Worm (Caenorhabditis elegans) whole organism, young adult: ENCODE data around the gene tag-151.
A peak's percentile ranks its signal among the peaks of the same experiment; 100 is the strongest.

Experiments used
- C06A6.2 ChIP-seq: fragments of 200-800 bp; sonication (Bioruptor generic); conservative IDR thresholded peaks from 2 replicates; pipeline ENCODE4 v1.3.6; 2022; ENCODE audit warnings: missing genetic modification characterization, missing compliant biosample characterization
- F10E7.11 ChIP-seq: sonication (generic microtip); optimal IDR thresholded peaks from 2 replicates; lab custom pipeline; 2017; ENCODE audit warnings: mild to moderate bottlenecking, missing genetic modification characterization, moderate library complexity, missing compliant biosample characterization
- F23B12.7 ChIP-seq: sonication (generic microtip); optimal IDR thresholded peaks from 2 replicates; lab custom pipeline; 2017; ENCODE audit warnings: missing genetic modification characterization, mild to moderate bottlenecking, missing compliant biosample characterization, antibody characterized with exemption, moderate library complexity; ENCODE audit not compliant: insufficient read depth
- F33H1.4 ChIP-seq: fragments of 200-800 bp; sonication (Bioruptor generic); IDR thresholded peaks from 2 replicates; pipeline ENCODE4 v1.3.6; 2022; ENCODE audit warnings: missing genetic modification reagents, missing genetic modification characterization, missing compliant biosample characterization
- F39B2.1 ChIP-seq: fragments of 200-800 bp; sonication (Bioruptor generic); IDR thresholded peaks from 2 replicates; pipeline ENCODE4 v1.3.6; 2022; ENCODE audit warnings: missing genetic modification reagents, missing genetic modification characterization, missing compliant biosample characterization
- F52B5.7 ChIP-seq: sonication (generic microtip); optimal IDR thresholded peaks from 2 replicates; lab custom pipeline; 2016; ENCODE audit warnings: mild to moderate bottlenecking, missing genetic modification characterization, missing compliant biosample characterization
- F55B11.4 ChIP-seq: sonication (generic microtip); optimal IDR thresholded peaks from 2 replicates; lab custom pipeline; 2016; ENCODE audit warnings: missing compliant biosample characterization, missing genetic modification characterization, borderline replicate concordance; ENCODE audit not compliant: insufficient read depth
- F57C9.4 ChIP-seq: sonication (generic microtip); optimal IDR thresholded peaks from 2 replicates; lab custom pipeline; 2017; ENCODE audit warnings: mild to moderate bottlenecking, missing genetic modification characterization, missing compliant biosample characterization
- T07F8.4 ChIP-seq: sonication (generic microtip); optimal IDR thresholded peaks from 2 replicates; lab custom pipeline; 2016; ENCODE audit warnings: mild to moderate bottlenecking, missing genetic modification characterization, moderate library complexity, missing compliant biosample characterization
- T26A5.8 ChIP-seq: sonication (generic microtip); optimal IDR thresholded peaks from 2 replicates; lab custom pipeline; 2016; ENCODE audit warnings: missing genetic modification characterization, missing compliant biosample characterization
- Y53G8AR.9 ChIP-seq: fragments of 200-800 bp; sonication (Bioruptor generic); conservative IDR thresholded peaks from 2 replicates; pipeline ENCODE4 v1.3.6; 2022; ENCODE audit warnings: missing genetic modification reagents, missing genetic modification characterization, missing compliant biosample characterization
- Y79H2A.3 ChIP-seq: fragments of 200-800 bp; sonication (Bioruptor generic); conservative IDR thresholded peaks from 2 replicates; pipeline ENCODE4 v1.3.6; 2022; ENCODE audit warnings: missing genetic modification reagents, missing genetic modification characterization, missing compliant biosample characterization
- aptf-3 ChIP-seq: fragments of 200-800 bp; sonication (Bioruptor generic); IDR thresholded peaks from 2 replicates; pipeline ENCODE4 v1.3.6; 2022; ENCODE audit warnings: missing genetic modification characterization, missing compliant biosample characterization
- attf-5 ChIP-seq: fragments of 200-800 bp; sonication (Bioruptor generic); optimal IDR thresholded peaks from 2 replicates; lab custom pipeline; 2018; ENCODE audit warnings: mild to moderate bottlenecking, missing genetic modification characterization, missing compliant biosample characterization
- cebp-1 ChIP-seq, 2 experiments: fragments of 200-800 bp in 1 of 2; sonication (Bioruptor generic) in 1 of 2; sonication (generic microtip) in 1 of 2; IDR thresholded peaks in 1 of 2; optimal IDR thresholded peaks in 1 of 2; 2 replicates each; pipeline versions ENCODE4 v1.3.6 to Lab custom; 2017 to 2022; ENCODE audit warnings: missing compliant biosample characterization in 2 of 2, missing genetic modification characterization in 2 of 2, mild to moderate bottlenecking in 1 of 2, missing genetic modification reagents in 1 of 2, moderate library complexity in 1 of 2
- ceh-79 ChIP-seq: sonication (generic microtip); optimal IDR thresholded peaks from 2 replicates; lab custom pipeline; 2017; ENCODE audit warnings: mild to moderate bottlenecking, missing genetic modification characterization, missing compliant biosample characterization
- dpff-1 ChIP-seq: sonication (generic microtip); optimal IDR thresholded peaks from 2 replicates; lab custom pipeline; 2017; ENCODE audit warnings: mild to moderate bottlenecking, missing genetic modification characterization, missing compliant biosample characterization
- ekl-4 ChIP-seq: fragments of 200-800 bp; sonication (Bioruptor generic); IDR thresholded peaks from 2 replicates; pipeline ENCODE4 v1.3.6; 2022; ENCODE audit warnings: missing genetic modification reagents, missing genetic modification characterization, missing compliant biosample characterization
- him-1 ChIP-seq: sonication (generic microtip); optimal IDR thresholded peaks from 2 replicates; lab custom pipeline; 2016; ENCODE audit warnings: missing genotype, missing genetic modification reagents, missing genetic modification characterization, missing compliant biosample characterization
- hlh-12 ChIP-seq: sonication (generic microtip); optimal IDR thresholded peaks from 2 replicates; lab custom pipeline; 2016; ENCODE audit warnings: missing genetic modification characterization, missing compliant biosample characterization
- hmg-1.2 ChIP-seq: fragments of 200-800 bp; sonication (Bioruptor generic); IDR thresholded peaks from 2 replicates; pipeline ENCODE4 v1.3.6; 2022; ENCODE audit warnings: missing genetic modification reagents, missing genetic modification characterization, missing compliant biosample characterization
- hrde-1 ChIP-seq: sonication (generic microtip); optimal IDR thresholded peaks from 2 replicates; lab custom pipeline; 2016; ENCODE audit warnings: missing genetic modification characterization, mild to moderate bottlenecking, missing compliant biosample characterization, moderate library complexity, missing genotype, missing genetic modification reagents, borderline replicate concordance
- let-526 ChIP-seq: fragments of 200-800 bp; sonication (Bioruptor generic); IDR thresholded peaks from 2 replicates; pipeline ENCODE4 v1.3.6; 2022; ENCODE audit warnings: missing genetic modification reagents, missing genetic modification characterization, missing compliant biosample characterization
- let-607 ChIP-seq, 2 experiments: fragments of 200-800 bp in 1 of 2; sonication (Bioruptor generic) in 1 of 2; sonication (generic microtip) in 1 of 2; optimal IDR thresholded peaks; 2 replicates each; lab custom pipeline; 2016 to 2018; ENCODE audit warnings: mild to moderate bottlenecking in 2 of 2, missing compliant biosample characterization in 2 of 2, missing genetic modification characterization in 2 of 2, moderate library complexity in 2 of 2, missing genotype in 1 of 2
- lin-40 ChIP-seq: sonication (generic microtip); optimal IDR thresholded peaks from 2 replicates; lab custom pipeline; 2016; ENCODE audit warnings: missing genetic modification characterization, mild to moderate bottlenecking, missing compliant biosample characterization, missing genotype, missing genetic modification reagents
- lin-54 ChIP-seq: fragments of 200-800 bp; sonication (Bioruptor generic); optimal IDR thresholded peaks from 2 replicates; lab custom pipeline; 2018; ENCODE audit warnings: mild to moderate bottlenecking, missing genetic modification characterization, missing compliant biosample characterization
- madf-10 ChIP-seq: sonication (generic microtip); optimal IDR thresholded peaks from 2 replicates; lab custom pipeline; 2016; ENCODE audit warnings: mild to moderate bottlenecking, missing genetic modification characterization, missing compliant biosample characterization
- madf-3 ChIP-seq: fragments of 200-800 bp; sonication (Bioruptor generic); IDR thresholded peaks from 2 replicates; pipeline ENCODE4 v1.3.6; 2022; ENCODE audit warnings: missing genetic modification reagents, missing genetic modification characterization, missing compliant biosample characterization
- mes-4 ChIP-seq: sonication (generic microtip); optimal IDR thresholded peaks from 2 replicates; lab custom pipeline; 2016; ENCODE audit warnings: missing genotype, missing genetic modification characterization, missing compliant biosample characterization
- nfya-1 ChIP-seq: sonication (generic microtip); optimal IDR thresholded peaks from 2 replicates; lab custom pipeline; 2017; ENCODE audit warnings: antibody characterized with exemption, missing compliant biosample characterization, missing genetic modification characterization, borderline replicate concordance; ENCODE audit not compliant: insufficient read depth
- nfyb-1 ChIP-seq: fragments of 200-800 bp; sonication (Bioruptor generic); IDR thresholded peaks from 2 replicates; pipeline ENCODE4 v1.3.6; 2022; ENCODE audit warnings: missing genetic modification reagents, missing genetic modification characterization, missing compliant biosample characterization
- nhr-27 ChIP-seq: fragments of 200-800 bp; sonication (Bioruptor generic); optimal IDR thresholded peaks from 2 replicates; lab custom pipeline; 2018; ENCODE audit warnings: mild to moderate bottlenecking, missing genetic modification characterization, moderate library complexity, missing compliant biosample characterization
- nhr-80 ChIP-seq: sonication (generic microtip); optimal IDR thresholded peaks from 2 replicates; lab custom pipeline; 2016; ENCODE audit warnings: missing genetic modification characterization, missing compliant biosample characterization
- pbrm-1 ChIP-seq: fragments of 200-800 bp; sonication (Bioruptor generic); IDR thresholded peaks from 2 replicates; pipeline ENCODE4 v1.3.6; 2022; ENCODE audit warnings: missing genetic modification reagents, missing genetic modification characterization, missing compliant biosample characterization
- sea-2 ChIP-seq: fragments of 200-800 bp; sonication (Bioruptor generic); IDR thresholded peaks from 2 replicates; pipeline ENCODE4 v1.3.6; 2022; ENCODE audit warnings: missing genetic modification characterization, missing compliant biosample characterization
- snpc-1.3 ChIP-seq: sonication (generic microtip); optimal IDR thresholded peaks from 2 replicates; lab custom pipeline; 2017; ENCODE audit warnings: missing genetic modification characterization, mild to moderate bottlenecking, missing compliant biosample characterization, antibody characterized with exemption, moderate library complexity, missing genotype, missing genetic modification reagents; ENCODE audit not compliant: insufficient read depth
- sptf-2 ChIP-seq: fragments of 200-800 bp; sonication (Bioruptor generic); optimal IDR thresholded peaks from 2 replicates; lab custom pipeline; 2018; ENCODE audit warnings: mild to moderate bottlenecking, missing genetic modification characterization, missing compliant biosample characterization
- xnd-1 ChIP-seq: sonication (generic microtip); optimal IDR thresholded peaks from 2 replicates; lab custom pipeline; 2016; ENCODE audit warnings: missing genotype, missing genetic modification reagents, missing genetic modification characterization, missing compliant biosample characterization
- ztf-22 ChIP-seq: fragments of 200-800 bp; sonication (Bioruptor generic); optimal IDR thresholded peaks from 2 replicates; lab custom pipeline; 2018; ENCODE audit warnings: mild to moderate bottlenecking, missing genetic modification characterization, moderate library complexity, missing compliant biosample characterization
- ztf-25 ChIP-seq: fragments of 200-800 bp; sonication (Bioruptor generic); IDR thresholded peaks from 2 replicates; pipeline ENCODE4 v1.3.6; 2022; ENCODE audit warnings: missing genetic modification reagents, missing genetic modification characterization, missing compliant biosample characterization
- ztf-6 ChIP-seq: fragments of 200-800 bp; sonication (Bioruptor generic); IDR thresholded peaks from 2 replicates; pipeline ENCODE4 v1.3.6; 2022; ENCODE audit warnings: missing genetic modification reagents, missing genetic modification characterization, missing compliant biosample characterization

Gene tag-151

ce11 chrII:4686941-4687340, 23.1 kb upstream of the tag-151 start, which contains the start of gene sre-39:
TSS of gene sre-39 (plus strand) at chrII:4687241.
- TF ChIP-seq F33H1.4 (GFP tag; lab: Robert Waterston, UW) = no peak
- TF ChIP-seq dpff-1 (tag; lab: Kevin White, UChicago) = no peak
- TF ChIP-seq aptf-3 (GFP tag; lab: Robert Waterston, UW) = no peak
- TF ChIP-seq hlh-12 = no peak
- TF ChIP-seq F52B5.7 = no peak

- TF ChIP-seq lin-54 = no peak
These were observed 20.6 kb upstream of the tag-151 start, which contains the start of gene F10G7.12 for ce11 chrII:4689477-4689876. TSS of gene F10G7.12 (plus strand) at chrII:4689777.

ce11 chrII:4693129-4693528, 16.9 kb upstream of the tag-151 start, which contains the start of gene F10G7.5:
TSS of gene F10G7.5 (plus strand) at chrII:4693414.
- peak; percentile 1 for TF ChIP-seq nhr-80 (tag; lab: Kevin White, UChicago)
- no peak for TF ChIP-seq Y79H2A.3 (GFP tag; lab: Robert Waterston, UW)
- peak; percentile 4 for TF ChIP-seq attf-5 (GFP tag; lab: Kevin White, UChicago)
- TF ChIP-seq F10E7.11 (tag; lab: Kevin White, UChicago) = no peak
- TF ChIP-seq ekl-4 (GFP tag; lab: Robert Waterston, UW) = no peak
- TF ChIP-seq sptf-2 (GFP tag; lab: Kevin White, UChicago) = no peak
- peak; percentile 93 for TF ChIP-seq hmg-1.2 (GFP tag; lab: Robert Waterston, UW)
- no peak for TF ChIP-seq madf-10 (tag; lab: Kevin White, UChicago)

ce11 chrII:4696055-4696454, 14.0 kb upstream of the tag-151 start:
- TF ChIP-seq ztf-22 (GFP tag; lab: Kevin White, UChicago) = no peak
- no peak for TF ChIP-seq let-526 (GFP tag; lab: Robert Waterston, UW)
- TF ChIP-seq C06A6.2 (GFP tag; lab: Robert Waterston, UW) = no peak
- TF ChIP-seq F39B2.1 = peak; percentile 51; the same call in 1 of the 2 replicates
- TF ChIP-seq madf-3 (GFP tag; lab: Robert Waterston, UW) = no peak
- no peak for TF ChIP-seq T26A5.8 (tag; lab: Kevin White, UChicago)
- no peak for TF ChIP-seq sea-2
- TF ChIP-seq ceh-79 (tag; lab: Kevin White, UChicago) = no peak
- no peak for TF ChIP-seq nfyb-1 (GFP tag; lab: Robert Waterston, UW)
- no peak for TF ChIP-seq mes-4 (tag; lab: Kevin White, UChicago)
- TF ChIP-seq F57C9.4 (tag; lab: Kevin White, UChicago) = no peak
- no peak for TF ChIP-seq snpc-1.3 (tag; lab: Kevin White, UChicago)
- no peak for TF ChIP-seq cebp-1 (GFP tag; IDR thresholded peaks at IDR 0.05; lab: Robert Waterston, UW)
- no peak for TF ChIP-seq cebp-1 (tag; optimal IDR thresholded peaks at IDR 0.05; lab: Kevin White, UChicago)
- TF ChIP-seq hlh-12 = no peak
- no peak for TF ChIP-seq T07F8.4 (tag; lab: Kevin White, UChicago)
- TF ChIP-seq nhr-27 (tag; lab: Kevin White, UChicago) = peak; percentile 56
- TF ChIP-seq Y79H2A.3 (GFP tag; lab: Robert Waterston, UW) = no peak
- TF ChIP-seq dpff-1 (tag; lab: Kevin White, UChicago) = no peak
- TF ChIP-seq ztf-25 (GFP tag; lab: Robert Waterston, UW) = no peak
- TF ChIP-seq Y53G8AR.9 (GFP tag; lab: Robert Waterston, UW) = 0 out of 2 replicates have a peak, but pooled peaks have one; percentile 61
- no peak for TF ChIP-seq F23B12.7
- peak; percentile 52 for TF ChIP-seq xnd-1 (tag; lab: Kevin White, UChicago)
- TF ChIP-seq hrde-1 (tag; lab: Kevin White, UChicago) = peak; percentile 86
- no peak for TF ChIP-seq him-1 (tag; lab: Kevin White, UChicago)
- TF ChIP-seq let-607 (tag; optimal IDR thresholded peaks at IDR 0.05; lab: Kevin White, UChicago) = no peak
- TF ChIP-seq lin-54 = no peak
- TF ChIP-seq nfya-1 = no peak
- no peak for TF ChIP-seq ztf-6
- TF ChIP-seq F52B5.7 = no peak
- no peak for TF ChIP-seq F55B11.4
- TF ChIP-seq pbrm-1 (GFP tag; lab: Robert Waterston, UW) = 0 out of 2 replicates have a peak, but pooled peaks have one; percentile 22
- no peak for TF ChIP-seq lin-40 (tag; lab: Kevin White, UChicago)
